Fruit fly (Drosophila melanogaster): ENCODE data around the gene Mcr.
A peak's percentile ranks its signal among the peaks of the same experiment; 100 is the strongest.

The Mcr gene

DNA sequence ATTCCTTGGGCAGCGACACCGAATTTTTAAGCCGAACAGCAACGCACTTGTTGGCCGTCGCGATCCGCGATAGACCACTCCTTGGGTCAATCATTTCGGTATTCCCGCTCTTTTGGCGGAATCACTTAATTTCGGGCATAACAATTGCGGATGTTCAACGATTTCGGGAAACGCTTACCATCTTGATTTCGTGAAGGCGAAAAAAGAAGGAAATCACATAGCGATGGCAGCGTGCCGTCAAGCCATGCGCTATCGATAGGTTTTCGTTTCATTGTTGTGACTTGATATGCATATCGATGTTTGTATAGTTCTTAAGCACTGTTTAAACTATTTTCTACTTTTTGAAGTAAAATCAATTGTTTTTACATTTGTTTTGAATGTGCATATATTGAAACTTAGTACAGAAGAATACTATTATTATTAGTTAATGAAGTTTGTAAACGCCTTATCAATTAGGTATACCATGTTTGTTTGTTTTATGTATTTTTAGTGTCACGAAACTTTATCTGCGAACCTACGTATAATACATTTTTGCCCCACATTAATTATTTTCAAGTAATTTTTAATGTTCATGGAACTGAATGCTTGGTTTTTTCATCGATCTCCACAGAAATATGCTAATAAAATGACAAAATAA is 40.0 kb downstream of the Mcr start, which contains the start of gene RpL36A (continued):
- TF ChIP-seq Spps (tag; optimal IDR thresholded peaks at IDR 0.05) (no peak), CG14050 (GFP tag; IDR thresholded peaks at IDR 0.05) (peak; percentile 58; the same call in 2 of the 3 replicates), CG4707 (GFP tag; optimal IDR thresholded peaks at IDR 0.05) (peak; percentile 61), Sin3A (optimal IDR thresholded peaks at IDR 0.05) (peak; percentile 3), Bdp1 (GFP tag; optimal IDR thresholded peaks at IDR 0.05) (peak; percentile 41), stwl (tag; optimal IDR thresholded peaks at IDR 0.05) (no peak), CG18764 (GFP tag; optimal IDR thresholded peaks at IDR 0.05) (no peak), CG12236 (GFP tag; optimal IDR thresholded peaks at IDR 0.05) (peak; percentile 48), dysf (GFP tag; IDR thresholded peaks at IDR 0.05) (peak; percentile 64; the same call in 2 of the 3 replicates), CG14860 (GFP tag; IDR thresholded peaks at IDR 0.05; ENCODE audit: partially characterized antibody) (peak; percentile 81), dpn (GFP tag; optimal IDR thresholded peaks at IDR 0.05) (peak; percentile 18 to 60), CG7556 (GFP tag; optimal IDR thresholded peaks at IDR 0.05) (no peak), Ptx1 (GFP tag; IDR thresholded peaks at IDR 0.05) (peak; percentile 47), ab (GFP tag; optimal IDR thresholded peaks at IDR 0.05) (no peak), br (optimal IDR thresholded peaks at IDR 0.05) (no peak), tx (GFP tag; optimal IDR thresholded peaks at IDR 0.05) (no peak), GATAe (GFP tag; conservative IDR thresholded peaks at IDR 0.05) (0 out of 2 replicates have a peak, but pooled peaks have one; percentile 13), CG6791 (GFP tag; IDR thresholded peaks at IDR 0.05; ENCODE audit: partially characterized antibody) (peak; percentile 96), Rfx (GFP tag; IDR thresholded peaks at IDR 0.05) (peak; percentile 81), Opbp (GFP tag; IDR thresholded peaks at IDR 0.05; ENCODE audit: partially characterized antibody) (peak; percentile 94), abd-A (tag; optimal IDR thresholded peaks at IDR 0.05) (no peak), CG12219 (GFP tag; optimal IDR thresholded peaks at IDR 0.05) (peak; percentile 65), zen (tag; optimal IDR thresholded peaks at IDR 0.05) (peak; percentile 8), pan (optimal IDR thresholded peaks at IDR 0.05) (no peak), pan (GFP tag; optimal IDR thresholded peaks at IDR 0.05 in 1 of 2, IDR thresholded peaks at IDR 0.05 in 1 of 2) (peak in 1 of 2 experiments; percentile 56), bab2 (GFP tag; optimal IDR thresholded peaks at IDR 0.05) (no peak), CG32772 (GFP tag; IDR thresholded peaks at IDR 0.05) (peak; percentile 33; the same call in 1 of the 2 replicates), Usf (GFP tag; optimal IDR thresholded peaks at IDR 0.05) (peak; percentile 21), Kr (GFP tag; optimal IDR thresholded peaks at IDR 0.05) (no peak), zen2 (GFP tag; IDR thresholded peaks at IDR 0.05; ENCODE audit: partially characterized antibody) (peak; percentile 72), Side (GFP tag; optimal IDR thresholded peaks at IDR 0.05) (peak; percentile 61), CG7786 (GFP tag; optimal IDR thresholded peaks at IDR 0.05) (peak; percentile 35), ara (GFP tag; IDR thresholded peaks at IDR 0.05) (0 out of 2 replicates have a peak, but pooled peaks have one; percentile 16), CG18599 (GFP tag; optimal IDR thresholded peaks at IDR 0.05) (no peak), CG11456 (GFP tag; IDR thresholded peaks at IDR 0.05) (peak; percentile 87), CG3407 (GFP tag; optimal IDR thresholded peaks at IDR 0.05) (peak; percentile 34), Aef1 (GFP tag; IDR thresholded peaks at IDR 0.05) (0 out of 3 replicates have a peak, but pooled peaks have one; percentile 25), CTCF (GFP tag; optimal IDR thresholded peaks at IDR 0.05) (peak; percentile 42), en (GFP tag; optimal IDR thresholded peaks at IDR 0.05) (peak; percentile 0), CG4282 (GFP tag; optimal IDR thresholded peaks at IDR 0.05) (peak; percentile 60), tna (GFP tag; IDR thresholded peaks at IDR 0.05; ENCODE audit: partially characterized antibody) (peak; percentile 76), grn (GFP tag; optimal IDR thresholded peaks at IDR 0.05) (no peak), Hr39 (optimal IDR thresholded peaks at IDR 0.05) (no peak), sna (GFP tag; IDR thresholded peaks at IDR 0.05; ENCODE audit: partially characterized antibody) (0 out of 2 replicates have a peak, but pooled peaks have one; percentile 22), NfI (GFP tag; optimal IDR thresholded peaks at IDR 0.05) (peak; percentile 83), CG5180 (GFP tag; optimal IDR thresholded peaks at IDR 0.05) (no peak), twi (tag; optimal IDR thresholded peaks at IDR 0.05) (peak; percentile 4), rib (GFP tag; IDR thresholded peaks at IDR 0.05) (no peak), CG7357 (GFP tag; IDR thresholded peaks at IDR 0.05) (0 out of 3 replicates have a peak, but pooled peaks have one; percentile 42), CG18262 (tag; optimal IDR thresholded peaks at IDR 0.05) (no peak), Hmx (GFP tag; optimal IDR thresholded peaks at IDR 0.05) (no peak)
